Fruit fly (Drosophila melanogaster) whole organism, embryonic: ENCODE data around the gene CG14965.

ENCODE experiments used
- CG1233 ChIP-seq: fragments of 200-800 bp; sonication (Bioruptor generic); optimal IDR thresholded peaks from 4 replicates; lab custom pipeline; 2018; ENCODE audit warnings: missing biosample characterization, mild to moderate bottlenecking, missing genetic modification characterization
- CG12942 ChIP-seq: fragments of 200-800 bp; sonication (Bioruptor generic); optimal IDR thresholded peaks from 3 replicates; lab custom pipeline; 2016; ENCODE audit warnings: missing biosample characterization, missing genetic modification characterization
- CG13123 ChIP-seq: fragments of 200-800 bp; sonication (Bioruptor generic); optimal IDR thresholded peaks from 2 replicates; lab custom pipeline; 2016; ENCODE audit warnings: missing biosample characterization, missing genetic modification characterization
- CG15011 ChIP-seq: fragments of 200-800 bp; sonication (Bioruptor generic); optimal IDR thresholded peaks from 3 replicates; lab custom pipeline; 2018; ENCODE audit warnings: missing biosample characterization, mild to moderate bottlenecking, missing genetic modification characterization
- CG17612 ChIP-seq: fragments of 200-800 bp; sonication (Bioruptor generic); IDR thresholded peaks from 2 replicates; pipeline ENCODE4 v1.3.6; 2022; ENCODE audit warnings: missing biosample characterization, missing genetic modification characterization
- CG1832 ChIP-seq: fragments of 200-800 bp; sonication (Bioruptor generic); optimal IDR thresholded peaks from 2 replicates; lab custom pipeline; 2017; ENCODE audit warnings: missing biosample characterization, mild to moderate bottlenecking, missing genetic modification characterization, inconsistent platforms
- CG18764 ChIP-seq: fragments of 200-800 bp; sonication (Bioruptor generic); optimal IDR thresholded peaks from 3 replicates; lab custom pipeline; 2016; ENCODE audit warnings: missing biosample characterization, missing genetic modification characterization
- CG2116 ChIP-seq: fragments of 200-800 bp; sonication (Bioruptor generic); optimal IDR thresholded peaks from 3 replicates; lab custom pipeline; 2018; ENCODE audit warnings: missing biosample characterization, mild to moderate bottlenecking, missing genetic modification characterization
- CG2120 ChIP-seq: fragments of 200-800 bp; sonication (Bioruptor generic); optimal IDR thresholded peaks from 3 replicates; lab custom pipeline; 2016; ENCODE audit warnings: missing biosample characterization, missing genetic modification characterization
- CG2712 ChIP-seq: fragments of 200-800 bp; optimal IDR thresholded peaks from 3 replicates; lab custom pipeline; 2019; ENCODE audit warnings: missing biosample characterization, mild to moderate bottlenecking, missing genetic modification characterization, moderate library complexity
- CG2889 ChIP-seq: fragments of 200-800 bp; sonication (Bioruptor generic); IDR thresholded peaks from 3 replicates; pipeline ENCODE4 v1.3.6; 2022; ENCODE audit warnings: missing biosample characterization, missing genetic modification characterization
- CG31388 ChIP-seq: fragments of 200-800 bp; sonication (Bioruptor generic); optimal IDR thresholded peaks from 2 replicates; lab custom pipeline; 2016; ENCODE audit warnings: missing biosample characterization, missing genetic modification characterization
- CG32772 ChIP-seq: fragments of 200-800 bp; sonication (Bioruptor generic); IDR thresholded peaks from 2 replicates; pipeline ENCODE4 v1.3.6; 2022; ENCODE audit warnings: missing biosample characterization, missing genetic modification characterization
- CG33213 ChIP-seq: fragments of 200-800 bp; sonication (Bioruptor generic); optimal IDR thresholded peaks from 3 replicates; lab custom pipeline; 2016; ENCODE audit warnings: missing biosample characterization, missing genetic modification characterization
- CG33557 ChIP-seq: fragments of 200-800 bp; sonication (Bioruptor generic); optimal IDR thresholded peaks from 2 replicates; lab custom pipeline; 2019; ENCODE audit warnings: missing biosample characterization, mild to moderate bottlenecking, missing genetic modification characterization, moderate library complexity
- CG3407 ChIP-seq: fragments of 200-800 bp; sonication (Bioruptor generic); optimal IDR thresholded peaks from 2 replicates; lab custom pipeline; 2018; ENCODE audit warnings: missing biosample characterization, mild to moderate bottlenecking, missing genetic modification characterization
- CG42726 ChIP-seq: fragments of 200-800 bp; sonication (Bioruptor generic); IDR thresholded peaks from 2 replicates; pipeline ENCODE4 v1.3.6; 2022; ENCODE audit warnings: missing biosample characterization, missing genetic modification characterization; ENCODE audit not compliant: partially characterized antibody
- CG6254 ChIP-seq: fragments of 200-800 bp; sonication (Bioruptor generic); optimal IDR thresholded peaks from 3 replicates; lab custom pipeline; 2017; ENCODE audit warnings: mild to moderate bottlenecking, missing biosample characterization, missing genetic modification reagents, missing genetic modification characterization
- CG6683 ChIP-seq: fragments of 200-800 bp; sonication (Bioruptor generic); optimal IDR thresholded peaks from 2 replicates; lab custom pipeline; 2017; ENCODE audit warnings: missing biosample characterization, mild to moderate bottlenecking, missing genetic modification characterization, missing genetic modification reagents
- CG6689 ChIP-seq: fragments of 200-800 bp; sonication (Bioruptor generic); IDR thresholded peaks from 2 replicates; pipeline ENCODE4 v1.3.6; 2022; ENCODE audit warnings: missing biosample characterization, missing genetic modification characterization
- CG6813 ChIP-seq: fragments of 200-800 bp; sonication (Bioruptor generic); optimal IDR thresholded peaks from 2 replicates; lab custom pipeline; 2017; ENCODE audit warnings: missing biosample characterization, missing genetic modification characterization, mild to moderate bottlenecking, moderate library complexity, missing genetic modification reagents
- CG7839 ChIP-seq: fragments of 200-800 bp; sonication (Bioruptor generic); optimal IDR thresholded peaks from 3 replicates; lab custom pipeline; 2018; ENCODE audit warnings: missing biosample characterization, mild to moderate bottlenecking, missing genetic modification characterization, moderate library complexity
- CG8290 ChIP-seq, 3 experiments: fragments of 200-800 bp; sonication (Bioruptor generic); optimal IDR thresholded peaks; 2 replicates each; lab custom pipeline; 2016 to 2019; ENCODE audit warnings: missing biosample characterization in 3 of 3, missing genetic modification characterization in 3 of 3, mild to moderate bottlenecking in 2 of 3, moderate library complexity in 1 of 3
- CG9876 ChIP-seq: fragments of 200-800 bp; sonication (Bioruptor generic); optimal IDR thresholded peaks from 2 replicates; lab custom pipeline; 2016; ENCODE audit warnings: missing biosample characterization, missing genetic modification characterization
- Camta ChIP-seq: fragments of 200-800 bp; sonication (Bioruptor generic); optimal IDR thresholded peaks from 2 replicates; lab custom pipeline; 2016; ENCODE audit warnings: missing biosample characterization, missing genetic modification characterization
- Dref ChIP-seq: fragments of 200-800 bp; sonication (Bioruptor generic); IDR thresholded peaks from 2 replicates; pipeline ENCODE4 v1.3.6; 2022; ENCODE audit warnings: missing biosample characterization, missing genetic modification characterization
- Fer3 ChIP-seq: fragments of 200-800 bp; sonication (Bioruptor generic); optimal IDR thresholded peaks from 2 replicates; lab custom pipeline; 2018; ENCODE audit warnings: missing biosample characterization, mild to moderate bottlenecking, missing genetic modification characterization, moderate library complexity
- Mad ChIP-seq: fragments of 200-800 bp; sonication (Bioruptor generic); optimal IDR thresholded peaks from 2 replicates; lab custom pipeline; 2016; ENCODE audit warnings: missing biosample characterization, missing genetic modification characterization
- Nf-YB ChIP-seq: fragments of 200-800 bp; sonication (Bioruptor generic); optimal IDR thresholded peaks from 3 replicates; lab custom pipeline; 2019; ENCODE audit warnings: missing biosample characterization, mild to moderate bottlenecking, missing genetic modification characterization, moderate library complexity
- Stat92E ChIP-seq, 3 experiments: fragments of >200 bp in 2 of 3; fragments of 200-800 bp in 1 of 3; sonication (Bioruptor generic) in 1 of 3; optimal IDR thresholded peaks; 2 replicates each; lab custom pipeline; 2017 to 2019; ENCODE audit warnings: missing biosample characterization in 3 of 3, missing genetic modification characterization in 3 of 3, mild to moderate bottlenecking in 1 of 3, moderate library complexity in 1 of 3
- ash1 ChIP-seq: fragments of 200-800 bp; sonication (Bioruptor generic); optimal IDR thresholded peaks from 2 replicates; lab custom pipeline; 2018; ENCODE audit warnings: missing biosample characterization, mild to moderate bottlenecking, missing genetic modification characterization
- bigmax ChIP-seq: fragments of 200-800 bp; sonication (Bioruptor generic); optimal IDR thresholded peaks from 2 replicates; lab custom pipeline; 2018; ENCODE audit warnings: missing biosample characterization, mild to moderate bottlenecking, missing genetic modification characterization
- cas ChIP-seq: fragments of 200-800 bp; sonication (Bioruptor generic); IDR thresholded peaks from 2 replicates; pipeline ENCODE4 v1.3.6; 2022; ENCODE audit warnings: missing biosample characterization, missing genetic modification characterization
- chinmo ChIP-seq: fragments of 200-800 bp; sonication (Bioruptor generic); IDR thresholded peaks from 4 replicates; pipeline ENCODE4 v1.3.6; 2022; ENCODE audit warnings: missing biosample characterization, missing genetic modification characterization; ENCODE audit not compliant: partially characterized antibody
- croc ChIP-seq: fragments of 200-800 bp; sonication (Bioruptor generic); conservative IDR thresholded peaks from 3 replicates; pipeline ENCODE4 v1.3.6; 2022; ENCODE audit warnings: missing biosample characterization, missing genetic modification characterization
- da ChIP-seq: fragments of 200-800 bp; sonication (Bioruptor generic); optimal IDR thresholded peaks from 2 replicates; lab custom pipeline; 2016; ENCODE audit warnings: missing biosample characterization, missing genetic modification characterization
- dysf ChIP-seq: fragments of 200-800 bp; sonication (Bioruptor generic); IDR thresholded peaks from 3 replicates; pipeline ENCODE4 v1.3.6; 2022; ENCODE audit warnings: missing biosample characterization, missing genetic modification characterization
- fd64A ChIP-seq: fragments of 200-800 bp; sonication (Bioruptor generic); optimal IDR thresholded peaks from 3 replicates; lab custom pipeline; 2018; ENCODE audit warnings: missing biosample characterization, mild to moderate bottlenecking, missing genetic modification characterization
- fru ChIP-seq: fragments of >200 bp; optimal IDR thresholded peaks from 2 replicates; lab custom pipeline; 2017
- hbn ChIP-seq: fragments of 200-800 bp; sonication (Bioruptor generic); IDR thresholded peaks from 2 replicates; pipeline ENCODE4 v1.3.6; 2022; ENCODE audit warnings: missing biosample characterization, missing genetic modification characterization; ENCODE audit not compliant: partially characterized antibody
- inv ChIP-seq: fragments of 200-800 bp; sonication (Bioruptor generic); IDR thresholded peaks from 2 replicates; pipeline ENCODE4 v1.3.6; 2022; ENCODE audit warnings: missing biosample characterization, missing genetic modification characterization; ENCODE audit not compliant: partially characterized antibody
- kah ChIP-seq: fragments of 200-800 bp; sonication (Bioruptor generic); optimal IDR thresholded peaks from 2 replicates; lab custom pipeline; 2018; ENCODE audit warnings: missing biosample characterization, mild to moderate bottlenecking, missing genetic modification characterization
- ken ChIP-seq: fragments of 200-800 bp; sonication (Bioruptor generic); IDR thresholded peaks from 3 replicates; pipeline ENCODE4 v1.3.6; 2022; ENCODE audit warnings: missing biosample characterization, missing genetic modification characterization
- onecut ChIP-seq: fragments of 200-800 bp; sonication (Bioruptor generic); IDR thresholded peaks from 2 replicates; pipeline ENCODE4 v1.3.6; 2022; ENCODE audit warnings: missing biosample characterization, missing genetic modification characterization
- pzg ChIP-seq: fragments of 200-800 bp; sonication (Bioruptor generic); optimal IDR thresholded peaks from 3 replicates; lab custom pipeline; 2018; ENCODE audit warnings: missing biosample characterization, mild to moderate bottlenecking, missing genetic modification characterization, moderate library complexity
- sens-2 ChIP-seq: fragments of 200-800 bp; sonication (Bioruptor generic); IDR thresholded peaks from 2 replicates; pipeline ENCODE4 v1.3.6; 2022; ENCODE audit warnings: missing biosample characterization, missing genetic modification characterization
- sna ChIP-seq: fragments of 200-800 bp; sonication (Bioruptor generic); IDR thresholded peaks from 2 replicates; pipeline ENCODE4 v1.3.6; 2022; ENCODE audit warnings: missing biosample characterization, missing genetic modification characterization; ENCODE audit not compliant: partially characterized antibody
- so ChIP-seq: fragments of 200-800 bp; sonication (Bioruptor generic); IDR thresholded peaks from 3 replicates; pipeline ENCODE4 v1.3.6; 2022; ENCODE audit warnings: missing biosample characterization, missing genetic modification characterization
- stwl ChIP-seq: fragments of 200-800 bp; sonication (Bioruptor generic); optimal IDR thresholded peaks from 3 replicates; lab custom pipeline; 2018; ENCODE audit warnings: missing biosample characterization, mild to moderate bottlenecking, missing genetic modification characterization, moderate library complexity
- trem ChIP-seq: fragments of 200-800 bp; optimal IDR thresholded peaks from 3 replicates; lab custom pipeline; 2019; ENCODE audit warnings: missing biosample characterization, mild to moderate bottlenecking, missing genetic modification characterization, moderate library complexity

The CG14965 gene

dm6 chr3L:3179474-3179873 is 12.8 kb downstream of the CG14965 start (continued):
- TF ChIP-seq CG18764 (GFP tag; lab: Kevin White, UChicago) (peak; percentile 76), CG12942 (GFP tag; lab: Kevin White, UChicago) (peak; percentile 61), CG2120 (GFP tag; lab: Kevin White, UChicago) (peak; percentile 87), Fer3 (tag; lab: Kevin White, UChicago) (peak; percentile 89), sens-2 (peak; percentile 53; the same call in 1 of the 2 replicates), fd64A (GFP tag; lab: Kevin White, UChicago) (peak; percentile 57), CG33557 (GFP tag; lab: Kevin White, UChicago) (peak; percentile 62), CG42726 (GFP tag; lab: Robert Waterston, UW) (no peak), cas (peak; percentile 83), CG6254 (GFP tag; lab: Kevin White, UChicago) (peak; percentile 88), kah (GFP tag; lab: Kevin White, UChicago) (peak; percentile 80), pzg (GFP tag; lab: Kevin White, UChicago) (peak; percentile 1), da (GFP tag; lab: Kevin White, UChicago) (no peak), CG32772 (GFP tag; lab: Robert Waterston, UW) (peak; percentile 87), CG15011 (GFP tag; lab: Kevin White, UChicago) (peak; percentile 81), CG3407 (peak; percentile 66), CG13123 (GFP tag; lab: Kevin White, UChicago) (no peak), Stat92E (GFP tag; optimal IDR thresholded peaks at IDR 0.05; lab: Kevin White, UChicago) (peak in 1 of 3 experiments; percentile 64), CG1832 (GFP tag; lab: Kevin White, UChicago) (no peak), bigmax (GFP tag; lab: Kevin White, UChicago) (peak; percentile 19), CG2712 (tag; lab: Kevin White, UChicago) (peak; percentile 92), CG9876 (GFP tag; lab: Kevin White, UChicago) (no peak), ash1 (no peak), CG6683 (GFP tag; lab: Kevin White, UChicago) (peak; percentile 79), CG2116 (peak; percentile 48), CG31388 (GFP tag; lab: Kevin White, UChicago) (peak; percentile 44), CG6689 (peak; percentile 91), croc (peak; percentile 83), fru (lab: Kevin White, UChicago) (no peak), CG8290 (GFP tag; optimal IDR thresholded peaks at IDR 0.05; lab: Kevin White, UChicago) (peak; percentile 79), CG8290 (tag; optimal IDR thresholded peaks at IDR 0.05; lab: Kevin White, UChicago) (no peak), Mad (GFP tag; lab: Kevin White, UChicago) (peak; percentile 65), sna (GFP tag; lab: Robert Waterston, UW) (no peak), dysf (GFP tag; lab: Robert Waterston, UW) (peak; percentile 93), CG2889 (GFP tag; lab: Robert Waterston, UW) (peak; percentile 48; the same call in 1 of the 3 replicates), inv (GFP tag; lab: Robert Waterston, UW) (no peak), CG17612 (GFP tag; lab: Robert Waterston, UW) (peak; percentile 67; the same call in 1 of the 2 replicates), Dref (GFP tag; lab: Robert Waterston, UW) (no peak), CG33213 (GFP tag; lab: Kevin White, UChicago) (peak; percentile 80), so (GFP tag; lab: Robert Waterston, UW) (peak; percentile 70; the same call in 2 of the 3 replicates), Camta (GFP tag; lab: Kevin White, UChicago) (peak; percentile 82), hbn (GFP tag; lab: Robert Waterston, UW) (no peak), Nf-YB (GFP tag; lab: Kevin White, UChicago) (peak; percentile 69), CG7839 (tag; lab: Kevin White, UChicago) (peak; percentile 92), CG6813 (GFP tag; lab: Kevin White, UChicago) (peak; percentile 79), ken (GFP tag; lab: Robert Waterston, UW) (peak; percentile 71; the same call in 2 of the 3 replicates), chinmo (GFP tag; lab: Robert Waterston, UW) (no peak), trem (tag; lab: Kevin White, UChicago) (peak; percentile 87), onecut (peak; percentile 80), stwl (tag; lab: Kevin White, UChicago) (no peak), CG1233 (GFP tag; lab: Kevin White, UChicago) (peak; percentile 89)
